Worm (Caenorhabditis elegans): Measurements from ENCODE around the gene Y61A9LA.3.

- TF ChIP-seq ztf-23 (GFP tag; IDR thresholded peaks at IDR 0.05) (no peak), med-1 (GFP tag; optimal IDR thresholded peaks at IDR 0.05; ENCODE audit: insufficient read depth) (no peak)
These were observed 43.0 kb upstream of the Y61A9LA.3 start for ce11 chrV:4527934-4528333.

Data from whole organism, midembryonic.